Worm (Caenorhabditis elegans) whole organism, early embryonic: ENCODE results near the gene sdz-38.

Source experiments
- B0310.2 ChIP-seq: sonication (generic microtip); optimal IDR thresholded peaks from 2 replicates; lab custom pipeline; 2016; ENCODE audit warnings: mild to moderate bottlenecking, missing genetic modification characterization, missing compliant biosample characterization
- F13C5.2 ChIP-seq: sonication (generic microtip); optimal IDR thresholded peaks from 2 replicates; lab custom pipeline; 2017; ENCODE audit warnings: mild to moderate bottlenecking, missing genetic modification characterization, inconsistent platforms, missing compliant biosample characterization
- ama-1 ChIP-seq: fragments of 150-350 bp; optimal IDR thresholded peaks from 2 replicates; lab custom pipeline; 2014
- ceh-13 ChIP-seq: fragments of 200-800 bp; sonication (Bioruptor generic); optimal IDR thresholded peaks from 2 replicates; lab custom pipeline; 2018; ENCODE audit warnings: mild to moderate bottlenecking, missing genetic modification characterization, missing compliant biosample characterization
- ets-7 ChIP-seq: sonication (generic microtip); optimal IDR thresholded peaks from 2 replicates; lab custom pipeline; 2016; ENCODE audit warnings: missing genotype, missing genetic modification characterization, missing compliant biosample characterization
- flt-1 ChIP-seq: fragments of 200-800 bp; sonication (Bioruptor generic); IDR thresholded peaks from 2 replicates; pipeline ENCODE4 v1.3.6; 2022; ENCODE audit warnings: missing genetic modification characterization, missing compliant biosample characterization
- hmg-4 ChIP-seq: fragments of 200-800 bp; sonication (Bioruptor generic); optimal IDR thresholded peaks from 2 replicates; lab custom pipeline; 2018; ENCODE audit warnings: mild to moderate bottlenecking, missing genetic modification characterization, missing compliant biosample characterization
- pes-1 ChIP-seq: fragments of 200-800 bp; sonication (Bioruptor generic); IDR thresholded peaks from 2 replicates; pipeline ENCODE4 v1.3.6; 2022; ENCODE audit warnings: missing genetic modification reagents, missing genetic modification characterization, missing compliant biosample characterization
- sea-1 ChIP-seq: fragments of 200-800 bp; sonication (Bioruptor generic); conservative IDR thresholded peaks from 2 replicates; pipeline ENCODE4 v1.3.6; 2022; ENCODE audit warnings: missing genetic modification characterization, missing compliant biosample characterization
- tbx-37 ChIP-seq: fragments of 200-800 bp; sonication (Bioruptor generic); conservative IDR thresholded peaks from 2 replicates; pipeline ENCODE4 v1.3.6; 2022; ENCODE audit warnings: missing genetic modification reagents, missing genetic modification characterization, missing compliant biosample characterization
- tra-4 ChIP-seq: sonication (generic microtip); optimal IDR thresholded peaks from 2 replicates; lab custom pipeline; 2017; ENCODE audit warnings: missing genetic modification characterization, missing compliant biosample characterization

DNA sequence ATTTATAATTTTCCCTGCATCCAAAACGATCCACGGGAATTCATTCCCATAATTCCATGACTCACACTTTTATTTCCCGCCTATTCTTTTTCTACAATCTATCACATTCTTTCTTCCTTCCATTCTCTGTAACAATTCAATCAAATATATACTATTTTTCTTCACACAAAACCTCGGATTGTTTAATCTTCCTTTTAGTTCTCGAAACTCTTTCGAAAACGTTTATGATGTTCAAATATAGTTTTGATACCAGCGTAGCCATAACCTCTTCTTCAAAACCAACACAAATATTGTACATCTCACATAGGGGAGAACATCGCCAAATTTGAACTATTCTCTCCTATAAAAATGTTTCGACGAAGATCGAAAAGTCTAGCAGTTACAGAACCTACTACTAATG is 9.2 kb upstream of the sdz-38 start, which contains the start of gene lec-3:
- TF ChIP-seq hmg-4: no peak
- TF ChIP-seq ama-1 (lab: Kevin White, UChicago): no peak
- no peak for TF ChIP-seq tra-4 (tag; lab: Kevin White, UChicago)
- no peak for TF ChIP-seq sea-1 (GFP tag; lab: Robert Waterston, UW)
- no peak for TF ChIP-seq pes-1 (GFP tag; lab: Robert Waterston, UW)
- TF ChIP-seq flt-1 (GFP tag; lab: Robert Waterston, UW): no peak
- TF ChIP-seq F13C5.2 (tag; lab: Kevin White, UChicago): no peak
- TF ChIP-seq ets-7 (tag; lab: Kevin White, UChicago): no peak
- no peak for TF ChIP-seq tbx-37 (GFP tag; lab: Robert Waterston, UW)
- TF ChIP-seq ceh-13 (GFP tag; lab: Kevin White, UChicago): no peak
- no peak for TF ChIP-seq B0310.2 (tag; lab: Kevin White, UChicago)
